Worm (Caenorhabditis elegans) whole organism, young adult: Measurements from ENCODE around the gene gpx-7.

Source experiments
- B0019.2 ChIP-seq: fragments of 200-800 bp; sonication (Bioruptor generic); conservative IDR thresholded peaks from 2 replicates; pipeline ENCODE4 v1.3.6; 2022; ENCODE audit warnings: missing genetic modification reagents, missing genetic modification characterization, missing compliant biosample characterization
- C06A6.2 ChIP-seq: fragments of 200-800 bp; sonication (Bioruptor generic); conservative IDR thresholded peaks from 2 replicates; pipeline ENCODE4 v1.3.6; 2022; ENCODE audit warnings: missing genetic modification characterization, missing compliant biosample characterization
- C17E4.6 ChIP-seq: fragments of 200-800 bp; sonication (Bioruptor generic); IDR thresholded peaks from 2 replicates; pipeline ENCODE4 v1.3.6; 2022; ENCODE audit warnings: missing genetic modification reagents, missing genetic modification characterization, missing compliant biosample characterization
- F10E7.11 ChIP-seq: sonication (generic microtip); optimal IDR thresholded peaks from 2 replicates; lab custom pipeline; 2017; ENCODE audit warnings: mild to moderate bottlenecking, missing genetic modification characterization, moderate library complexity, missing compliant biosample characterization
- F22D6.2 ChIP-seq: sonication (generic microtip); optimal IDR thresholded peaks from 2 replicates; lab custom pipeline; 2016; ENCODE audit warnings: mild to moderate bottlenecking, missing genetic modification characterization, missing compliant biosample characterization
- F49E8.2 ChIP-seq: sonication (generic microtip); optimal IDR thresholded peaks from 3 replicates; lab custom pipeline; 2017; ENCODE audit warnings: missing genetic modification characterization, mild to moderate bottlenecking, missing compliant biosample characterization, antibody characterized with exemption, moderate library complexity; ENCODE audit not compliant: insufficient read depth
- K11D2.4 ChIP-seq: fragments of 200-800 bp; sonication (Bioruptor generic); IDR thresholded peaks from 2 replicates; pipeline ENCODE4 v1.3.6; 2022; ENCODE audit warnings: missing genetic modification reagents, missing genetic modification characterization, missing compliant biosample characterization
- T07F8.4 ChIP-seq: sonication (generic microtip); optimal IDR thresholded peaks from 2 replicates; lab custom pipeline; 2016; ENCODE audit warnings: mild to moderate bottlenecking, missing genetic modification characterization, moderate library complexity, missing compliant biosample characterization
- Y79H2A.3 ChIP-seq: fragments of 200-800 bp; sonication (Bioruptor generic); conservative IDR thresholded peaks from 2 replicates; pipeline ENCODE4 v1.3.6; 2022; ENCODE audit warnings: missing genetic modification reagents, missing genetic modification characterization, missing compliant biosample characterization
- Y95B8A.8 ChIP-seq: fragments of 200-800 bp; sonication (Bioruptor generic); IDR thresholded peaks from 2 replicates; pipeline ENCODE4 v1.3.6; 2022; ENCODE audit warnings: missing genetic modification reagents, missing genetic modification characterization, missing compliant biosample characterization
- ZK185.1 ChIP-seq: sonication (generic microtip); optimal IDR thresholded peaks from 2 replicates; lab custom pipeline; 2016; ENCODE audit warnings: mild to moderate bottlenecking, missing genetic modification characterization, missing compliant biosample characterization; ENCODE audit not compliant: poor library complexity, severe bottlenecking
- akir-1 ChIP-seq: fragments of 200-800 bp; sonication (Bioruptor generic); optimal IDR thresholded peaks from 2 replicates; lab custom pipeline; 2018; ENCODE audit warnings: mild to moderate bottlenecking, missing genetic modification characterization, moderate library complexity, missing compliant biosample characterization
- bed-2 ChIP-seq: fragments of 200-800 bp; sonication (Bioruptor generic); IDR thresholded peaks from 2 replicates; pipeline ENCODE4 v1.3.6; 2022; ENCODE audit warnings: missing genetic modification reagents, missing genetic modification characterization, missing compliant biosample characterization
- cebp-1 ChIP-seq, 2 experiments: fragments of 200-800 bp in 1 of 2; sonication (Bioruptor generic) in 1 of 2; sonication (generic microtip) in 1 of 2; IDR thresholded peaks in 1 of 2; optimal IDR thresholded peaks in 1 of 2; 2 replicates each; pipeline versions ENCODE4 v1.3.6 to Lab custom; 2017 to 2022; ENCODE audit warnings: missing compliant biosample characterization in 2 of 2, missing genetic modification characterization in 2 of 2, mild to moderate bottlenecking in 1 of 2, missing genetic modification reagents in 1 of 2, moderate library complexity in 1 of 2
- ceh-100 ChIP-seq: fragments of 200-800 bp; sonication (Bioruptor generic); IDR thresholded peaks from 2 replicates; pipeline ENCODE4 v1.3.6; 2022; ENCODE audit warnings: missing genetic modification reagents, missing genetic modification characterization, missing compliant biosample characterization
- ceh-79 ChIP-seq: sonication (generic microtip); optimal IDR thresholded peaks from 2 replicates; lab custom pipeline; 2017; ENCODE audit warnings: mild to moderate bottlenecking, missing genetic modification characterization, missing compliant biosample characterization
- chd-7 ChIP-seq: sonication (generic microtip); optimal IDR thresholded peaks from 2 replicates; lab custom pipeline; 2016; ENCODE audit warnings: mild to moderate bottlenecking, missing genetic modification characterization, moderate library complexity, missing compliant biosample characterization
- die-1 ChIP-seq: sonication (generic microtip); optimal IDR thresholded peaks from 2 replicates; lab custom pipeline; 2016; ENCODE audit warnings: missing genotype, mild to moderate bottlenecking, missing genetic modification characterization, missing compliant biosample characterization
- egl-44 ChIP-seq: fragments of 200-800 bp; sonication (Bioruptor generic); IDR thresholded peaks from 2 replicates; pipeline ENCODE4 v1.3.6; 2022; ENCODE audit warnings: missing genetic modification reagents, missing genetic modification characterization, missing compliant biosample characterization
- ets-4 ChIP-seq: fragments of 200-800 bp; sonication (Bioruptor generic); optimal IDR thresholded peaks from 2 replicates; lab custom pipeline; 2018; ENCODE audit warnings: mild to moderate bottlenecking, missing genetic modification characterization, missing compliant biosample characterization
- hmg-1.2 ChIP-seq: fragments of 200-800 bp; sonication (Bioruptor generic); IDR thresholded peaks from 2 replicates; pipeline ENCODE4 v1.3.6; 2022; ENCODE audit warnings: missing genetic modification reagents, missing genetic modification characterization, missing compliant biosample characterization
- lag-1 ChIP-seq: fragments of 200-800 bp; sonication (Bioruptor generic); IDR thresholded peaks from 2 replicates; pipeline ENCODE4 v1.3.6; 2022; ENCODE audit warnings: missing genetic modification reagents, missing genetic modification characterization, missing compliant biosample characterization
- lin-26 ChIP-seq: fragments of 200-800 bp; sonication (Bioruptor generic); IDR thresholded peaks from 2 replicates; pipeline ENCODE4 v1.3.6; 2022; ENCODE audit warnings: missing genetic modification reagents, missing genetic modification characterization, missing compliant biosample characterization
- lin-35 ChIP-seq, 3 experiments: fragments of 150-350 bp in 2 of 3; sonication (generic microtip) in 1 of 3; optimal IDR thresholded peaks; 2 replicates each; lab custom pipeline; 2014 to 2018; ENCODE audit warnings: missing biosample characterization in 3 of 3, missing genetic modification characterization in 3 of 3, missing genetic modification reagents in 3 of 3
- lin-40 ChIP-seq: sonication (generic microtip); optimal IDR thresholded peaks from 2 replicates; lab custom pipeline; 2016; ENCODE audit warnings: missing genetic modification characterization, mild to moderate bottlenecking, missing compliant biosample characterization, missing genotype, missing genetic modification reagents
- lin-54 ChIP-seq: fragments of 200-800 bp; sonication (Bioruptor generic); optimal IDR thresholded peaks from 2 replicates; lab custom pipeline; 2018; ENCODE audit warnings: mild to moderate bottlenecking, missing genetic modification characterization, missing compliant biosample characterization
- lir-1 ChIP-seq: fragments of 200-800 bp; sonication (Bioruptor generic); conservative IDR thresholded peaks from 2 replicates; pipeline ENCODE4 v1.3.6; 2022; ENCODE audit warnings: missing genetic modification reagents, missing genetic modification characterization, missing compliant biosample characterization
- madf-3 ChIP-seq: fragments of 200-800 bp; sonication (Bioruptor generic); IDR thresholded peaks from 2 replicates; pipeline ENCODE4 v1.3.6; 2022; ENCODE audit warnings: missing genetic modification reagents, missing genetic modification characterization, missing compliant biosample characterization
- madf-6 ChIP-seq: fragments of 200-800 bp; sonication (Bioruptor generic); IDR thresholded peaks from 2 replicates; pipeline ENCODE4 v1.3.6; 2022; ENCODE audit warnings: missing genetic modification reagents, missing genetic modification characterization, missing compliant biosample characterization
- madf-8 ChIP-seq: fragments of 200-800 bp; sonication (Bioruptor generic); conservative IDR thresholded peaks from 2 replicates; pipeline ENCODE4 v1.3.6; 2022; ENCODE audit warnings: missing genetic modification reagents, missing genetic modification characterization, missing compliant biosample characterization
- mes-4 ChIP-seq: sonication (generic microtip); optimal IDR thresholded peaks from 2 replicates; lab custom pipeline; 2016; ENCODE audit warnings: missing genotype, missing genetic modification characterization, missing compliant biosample characterization
- mxl-1 ChIP-seq: sonication (generic microtip); optimal IDR thresholded peaks from 2 replicates; lab custom pipeline; 2016; ENCODE audit warnings: missing genetic modification characterization, missing compliant biosample characterization
- nhr-120 ChIP-seq: fragments of 200-800 bp; sonication (Bioruptor generic); IDR thresholded peaks from 2 replicates; pipeline ENCODE4 v1.3.6; 2022; ENCODE audit warnings: missing genetic modification characterization, missing compliant biosample characterization
- nhr-80 ChIP-seq: sonication (generic microtip); optimal IDR thresholded peaks from 2 replicates; lab custom pipeline; 2016; ENCODE audit warnings: missing genetic modification characterization, missing compliant biosample characterization
- sea-2 ChIP-seq: fragments of 200-800 bp; sonication (Bioruptor generic); IDR thresholded peaks from 2 replicates; pipeline ENCODE4 v1.3.6; 2022; ENCODE audit warnings: missing genetic modification characterization, missing compliant biosample characterization
- snpc-1.3 ChIP-seq: sonication (generic microtip); optimal IDR thresholded peaks from 2 replicates; lab custom pipeline; 2017; ENCODE audit warnings: missing genetic modification characterization, mild to moderate bottlenecking, missing compliant biosample characterization, antibody characterized with exemption, moderate library complexity, missing genotype, missing genetic modification reagents; ENCODE audit not compliant: insufficient read depth
- snpc-4 ChIP-seq, 5 experiments: fragments of 150-350 bp in 1 of 5; sonication (generic microtip) in 4 of 5; optimal IDR thresholded peaks; 2 replicates each; lab custom pipeline; 2014 to 2018; ENCODE audit warnings: missing genetic modification characterization in 5 of 5, missing biosample characterization in 3 of 5, antibody characterized with exemption in 2 of 5, mild to moderate bottlenecking in 2 of 5, missing compliant biosample characterization in 2 of 5, missing genotype in 2 of 5, moderate library complexity in 2 of 5, missing genetic modification reagents in 1 of 5
- somi-1 ChIP-seq: fragments of 200-800 bp; sonication (Bioruptor generic); optimal IDR thresholded peaks from 2 replicates; lab custom pipeline; 2018; ENCODE audit warnings: mild to moderate bottlenecking, missing genetic modification characterization, missing compliant biosample characterization
- unc-62 ChIP-seq: fragments of 150-350 bp; optimal IDR thresholded peaks from 2 replicates; lab custom pipeline; 2014; ENCODE audit warnings: missing biosample characterization, missing genetic modification reagents, missing genetic modification characterization
- xnd-1 ChIP-seq: sonication (generic microtip); optimal IDR thresholded peaks from 2 replicates; lab custom pipeline; 2016; ENCODE audit warnings: missing genotype, missing genetic modification reagents, missing genetic modification characterization, missing compliant biosample characterization
- ztf-18 ChIP-seq: sonication (generic microtip); optimal IDR thresholded peaks from 2 replicates; lab custom pipeline; 2016; ENCODE audit warnings: missing genotype, mild to moderate bottlenecking, missing genetic modification characterization, missing compliant biosample characterization
- ztf-28 ChIP-seq: fragments of 200-800 bp; sonication (Bioruptor generic); IDR thresholded peaks from 2 replicates; pipeline ENCODE4 v1.3.6; 2022; ENCODE audit warnings: missing genetic modification reagents, missing genetic modification characterization, missing compliant biosample characterization

gpx-7 gene

ce11 chrX:7794306-7794743 lies 5.3 kb downstream of the gpx-7 start (continued):
- TF ChIP-seq F10E7.11 (tag; lab: Kevin White, UChicago) (peak; percentile 15), lin-35 (GFP tag; optimal IDR thresholded peaks at IDR 0.05; lab: Kevin White, UChicago) (peak in 1 of 3 experiments; percentile 59), nhr-120 (GFP tag; lab: Robert Waterston, UW) (no peak), ceh-79 (tag; lab: Kevin White, UChicago) (peak; percentile 41), sea-2 (no peak)

- TF ChIP-seq cebp-1 (GFP tag; IDR thresholded peaks at IDR 0.05; lab: Robert Waterston, UW) (peak; percentile 86), cebp-1 (tag; optimal IDR thresholded peaks at IDR 0.05; lab: Kevin White, UChicago) (peak; percentile 97), hmg-1.2 (GFP tag; lab: Robert Waterston, UW) (peak; percentile 50; the same call in 1 of the 2 replicates), ZK185.1 (tag; lab: Kevin White, UChicago) (peak; percentile 18), akir-1 (no peak), egl-44 (GFP tag; lab: Robert Waterston, UW) (no peak), ets-4 (GFP tag; lab: Kevin White, UChicago) (no peak), lin-26 (GFP tag; lab: Robert Waterston, UW) (no peak), ceh-100 (GFP tag; lab: Robert Waterston, UW) (no peak), ztf-18 (tag; lab: Kevin White, UChicago) (no peak)
Observed at ce11 chrX:7793377-7794041, 6.1 kb downstream of the gpx-7 start, which contains the start of gene ZK154.6. TSS of gene ZK154.6 (minus strand) at chrX:7793563.

ce11 chrX:7791802-7792201 lies 7.8 kb downstream of the gpx-7 start:
- no peak for TF ChIP-seq C17E4.6 (GFP tag; lab: Robert Waterston, UW)
- peak; percentile 13 for TF ChIP-seq lin-40 (tag; lab: Kevin White, UChicago)
- TF ChIP-seq K11D2.4, result no peak
- TF ChIP-seq T07F8.4, result no peak
- TF ChIP-seq F49E8.2 (tag; lab: Kevin White, UChicago), result no peak
- no peak for TF ChIP-seq B0019.2
- TF ChIP-seq mxl-1 (tag; lab: Kevin White, UChicago), result no peak
- peak in 1 of 3 experiments; percentile 42 for TF ChIP-seq lin-35 (GFP tag; optimal IDR thresholded peaks at IDR 0.05; lab: Kevin White, UChicago)
- no peak for TF ChIP-seq Y79H2A.3 (GFP tag; lab: Robert Waterston, UW)
- TF ChIP-seq madf-6 (GFP tag; lab: Robert Waterston, UW), result no peak
- TF ChIP-seq somi-1 (GFP tag; lab: Kevin White, UChicago), result no peak
- no peak for TF ChIP-seq nhr-80 (tag; lab: Kevin White, UChicago)
- TF ChIP-seq lag-1 (GFP tag; lab: Robert Waterston, UW), result no peak
- TF ChIP-seq snpc-1.3 (tag; lab: Kevin White, UChicago), result no peak
- no peak for TF ChIP-seq bed-2 (GFP tag; lab: Robert Waterston, UW)
- peak; percentile 87 for TF ChIP-seq cebp-1 (GFP tag; IDR thresholded peaks at IDR 0.05; lab: Robert Waterston, UW)
- peak; percentile 97 for TF ChIP-seq cebp-1 (tag; optimal IDR thresholded peaks at IDR 0.05; lab: Kevin White, UChicago)
- no peak for TF ChIP-seq F22D6.2
- TF ChIP-seq lin-54, result no peak
- TF ChIP-seq nhr-120 (GFP tag; lab: Robert Waterston, UW), result no peak
- no peak for TF ChIP-seq chd-7 (tag; lab: Kevin White, UChicago)
- TF ChIP-seq madf-3 (GFP tag; lab: Robert Waterston, UW), result no peak
- no peak for TF ChIP-seq unc-62 (GFP tag; lab: Kevin White, UChicago)
- TF ChIP-seq madf-8 (GFP tag; lab: Robert Waterston, UW), result no peak
- TF ChIP-seq lir-1 (GFP tag; lab: Robert Waterston, UW), result no peak
- no peak for TF ChIP-seq ztf-28 (GFP tag; lab: Robert Waterston, UW)
- no peak for TF ChIP-seq mes-4 (tag; lab: Kevin White, UChicago)
- TF ChIP-seq xnd-1 (tag; lab: Kevin White, UChicago), result no peak
- no peak for TF ChIP-seq snpc-4 (GFP tag; optimal IDR thresholded peaks at IDR 0.05; lab: Kevin White, UChicago)
- TF ChIP-seq snpc-4 (tag; optimal IDR thresholded peaks at IDR 0.05; lab: Kevin White, UChicago), result no peak
- TF ChIP-seq die-1 (tag; lab: Kevin White, UChicago), result no peak
- TF ChIP-seq C06A6.2 (GFP tag; lab: Robert Waterston, UW), result no peak
- no peak for TF ChIP-seq Y95B8A.8 (GFP tag; lab: Robert Waterston, UW)
